ENCODE assay signal across 8 worm cellular contexts in genomic region chrV:10320101-10320761, ce11.
TF ChIP-seq lines count a peak whose summit lies in the region.

gna-1 (minus strand) TSS chrV:10320151.
B0024.13 (plus strand) TSS chrV:10320711.

TF ChIP-seq in whole organism, L1 larva, 84 proteins besides CTCF, POLR2A, EP300 and RAD21 (continues in another document):
- TF ChIP-seq tlp-1 (tag; optimal IDR thresholded peaks at IDR 0.05; lab: Kevin White, UChicago): no peak
- peak; percentile 87 for TF ChIP-seq fkh-4 (tag; optimal IDR thresholded peaks at IDR 0.05; lab: Kevin White, UChicago; ENCODE audit: borderline replicate concordance)
- peak; percentile 77 for TF ChIP-seq snu-23 (GFP tag; optimal IDR thresholded peaks at IDR 0.05; lab: Kevin White, UChicago)
- TF ChIP-seq C04F5.9 (tag; optimal IDR thresholded peaks at IDR 0.05; lab: Kevin White, UChicago): peak; percentile 64
- peak; percentile 81 for TF ChIP-seq nhr-20 (tag; optimal IDR thresholded peaks at IDR 0.05; lab: Kevin White, UChicago)
- TF ChIP-seq lin-13 (GFP tag; optimal IDR thresholded peaks at IDR 0.05; lab: Kevin White, UChicago): no peak
- no peak for TF ChIP-seq ces-1 (GFP tag; optimal IDR thresholded peaks at IDR 0.05; lab: Kevin White, UChicago)
- TF ChIP-seq unc-130 (tag; optimal IDR thresholded peaks at IDR 0.05; lab: Kevin White, UChicago): peak; percentile 33
- no peak for TF ChIP-seq pqm-1 (tag; optimal IDR thresholded peaks at IDR 0.05; lab: Kevin White, UChicago)
- TF ChIP-seq zip-4 (GFP tag; optimal IDR thresholded peaks at IDR 0.05; lab: Kevin White, UChicago): no peak
- TF ChIP-seq zag-1 (tag; optimal IDR thresholded peaks at IDR 0.05; lab: Kevin White, UChicago): no peak

TF ChIP-seq in whole organism, L2 larva, 48 proteins besides CTCF, POLR2A, EP300 and RAD21 (continues in another document):
- TF ChIP-seq egl-27 (tag; optimal IDR thresholded peaks at IDR 0.05; lab: Kevin White, UChicago) (no peak), lin-39 (tag; optimal IDR thresholded peaks at IDR 0.05; lab: Kevin White, UChicago) (no peak), ZK546.5 (tag; optimal IDR thresholded peaks at IDR 0.05; lab: Kevin White, UChicago) (no peak), nhr-21 (tag; optimal IDR thresholded peaks at IDR 0.05; lab: Kevin White, UChicago) (no peak), aly-2 (tag; optimal IDR thresholded peaks at IDR 0.05; lab: Kevin White, UChicago) (no peak), nhr-237 (tag; optimal IDR thresholded peaks at IDR 0.05; lab: Kevin White, UChicago) (no peak), snpc-4 (tag; optimal IDR thresholded peaks at IDR 0.05; lab: Kevin White, UChicago) (peak; percentile 53), sma-3 (GFP tag; optimal IDR thresholded peaks at IDR 0.05; lab: Kevin White, UChicago) (peak; percentile 76), mab-5 (tag; optimal IDR thresholded peaks at IDR 0.05; lab: Kevin White, UChicago) (no peak), unc-62 (GFP tag; optimal IDR thresholded peaks at IDR 0.05; lab: Kevin White, UChicago) (no peak), lsy-2 (tag; optimal IDR thresholded peaks at IDR 0.05; lab: Kevin White, UChicago) (no peak)

TF ChIP-seq in whole organism, L3 larva, 47 proteins besides CTCF, POLR2A, EP300 and RAD21 (continues in another document):
- TF ChIP-seq pqm-1 (tag; optimal IDR thresholded peaks at IDR 0.05; lab: Kevin White, UChicago) (no peak), pha-4 (tag; optimal IDR thresholded peaks at IDR 0.05; lab: Kevin White, UChicago) (peak; percentile 72), nhr-23 (tag; optimal IDR thresholded peaks at IDR 0.05; lab: Kevin White, UChicago) (peak; percentile 79), nhr-77 (tag; optimal IDR thresholded peaks at IDR 0.05; lab: Kevin White, UChicago) (no peak), lin-15B (tag; optimal IDR thresholded peaks at IDR 0.05; lab: Kevin White, UChicago) (peak; percentile 68), lin-39 (tag; optimal IDR thresholded peaks at IDR 0.05; lab: Kevin White, UChicago) (peak; percentile 56), ceh-28 (tag; optimal IDR thresholded peaks at IDR 0.05; lab: Kevin White, UChicago) (no peak), lsy-12 (tag; optimal IDR thresholded peaks at IDR 0.05; lab: Kevin White, UChicago) (peak; percentile 10), elt-2 (tag; optimal IDR thresholded peaks at IDR 0.05; lab: Kevin White, UChicago) (peak; percentile 1), nhr-25 (tag; optimal IDR thresholded peaks at IDR 0.05; lab: Kevin White, UChicago) (no peak), sea-2 (GFP tag; optimal IDR thresholded peaks at IDR 0.05; lab: Kevin White, UChicago) (no peak), fos-1 (tag; optimal IDR thresholded peaks at IDR 0.05; lab: Kevin White, UChicago) (no peak)

TF ChIP-seq in whole organism, L4 larva, 104 proteins besides CTCF, POLR2A, EP300 and RAD21 (continues in another document):
- TF ChIP-seq lir-3 (tag; optimal IDR thresholded peaks at IDR 0.05; lab: Kevin White, UChicago) (no peak), mes-2 (tag; optimal IDR thresholded peaks at IDR 0.05; lab: Kevin White, UChicago; ENCODE audit: poor library complexity, severe bottlenecking) (peak; percentile 98), tra-1 (GFP tag; IDR thresholded peaks at IDR 0.05; lab: Robert Waterston, UW) (no peak), madf-9 (GFP tag; conservative IDR thresholded peaks at IDR 0.05; lab: Robert Waterston, UW) (no peak), mdt-29 (GFP tag; IDR thresholded peaks at IDR 0.05; lab: Robert Waterston, UW) (no peak), hmg-1.1 (GFP tag; IDR thresholded peaks at IDR 0.05; lab: Robert Waterston, UW) (no peak), unc-130 (GFP tag; optimal IDR thresholded peaks at IDR 0.05; lab: Kevin White, UChicago) (peak; percentile 87), ces-1 (GFP tag; optimal IDR thresholded peaks at IDR 0.05; lab: Kevin White, UChicago) (no peak), lin-13 (GFP tag; optimal IDR thresholded peaks at IDR 0.05; lab: Kevin White, UChicago) (no peak), hif-1 (tag; optimal IDR thresholded peaks at IDR 0.05; lab: Kevin White, UChicago) (peak in 1 of 2 experiments; percentile 83), dmd-9 (GFP tag; IDR thresholded peaks at IDR 0.05; lab: Robert Waterston, UW) (0 out of 2 replicates have a peak, but pooled peaks have one; percentile 49), mxl-3 (GFP tag; optimal IDR thresholded peaks at IDR 0.05; lab: Kevin White, UChicago) (no peak)

TF ChIP-seq in whole organism, early embryonic, 17 proteins besides CTCF, POLR2A, EP300 and RAD21:
- peak; percentile 41; the same call in 1 of the 2 replicates for TF ChIP-seq tbx-37 (GFP tag; conservative IDR thresholded peaks at IDR 0.05; lab: Robert Waterston, UW)
- no peak for TF ChIP-seq sea-1 (GFP tag; conservative IDR thresholded peaks at IDR 0.05; lab: Robert Waterston, UW)
- peak; percentile 8 for TF ChIP-seq aly-1 (tag; optimal IDR thresholded peaks at IDR 0.05; lab: Kevin White, UChicago)

TF ChIP-seq in whole organism, late embryonic, 69 proteins besides CTCF, POLR2A, EP300 and RAD21 (continues in another document):
- TF ChIP-seq ceh-2 (tag; optimal IDR thresholded peaks at IDR 0.05; lab: Kevin White, UChicago) (peak; percentile 76), hlh-15 (tag; optimal IDR thresholded peaks at IDR 0.05; lab: Kevin White, UChicago) (no peak), hlh-8 (tag; optimal IDR thresholded peaks at IDR 0.05; lab: Kevin White, UChicago) (no peak), ceh-34 (tag; optimal IDR thresholded peaks at IDR 0.05; lab: Kevin White, UChicago) (no peak), C38D4.7 (GFP tag; optimal IDR thresholded peaks at IDR 0.05; lab: Kevin White, UChicago) (no peak), npax-4 (tag; optimal IDR thresholded peaks at IDR 0.05; lab: Kevin White, UChicago) (no peak), sdc-2 (tag; optimal IDR thresholded peaks at IDR 0.05; lab: Kevin White, UChicago) (no peak), ceh-48 (tag; optimal IDR thresholded peaks at IDR 0.05; lab: Kevin White, UChicago) (no peak), rnt-1 (tag; optimal IDR thresholded peaks at IDR 0.05; lab: Kevin White, UChicago) (no peak), ceh-24 (tag; optimal IDR thresholded peaks at IDR 0.05; lab: Kevin White, UChicago) (no peak), ama-1 (optimal IDR thresholded peaks at IDR 0.05; lab: Kevin White, UChicago) (no peak), pat-9 (tag; optimal IDR thresholded peaks at IDR 0.05; lab: Kevin White, UChicago) (no peak), ref-2 (tag; optimal IDR thresholded peaks at IDR 0.05; lab: Kevin White, UChicago) (no peak), ceh-31 (tag; optimal IDR thresholded peaks at IDR 0.05; lab: Kevin White, UChicago) (peak; percentile 89), pag-3 (tag; optimal IDR thresholded peaks at IDR 0.05; lab: Kevin White, UChicago; ENCODE audit: borderline replicate concordance) (no peak), dmd-4 (tag; optimal IDR thresholded peaks at IDR 0.05; lab: Kevin White, UChicago; ENCODE audit: borderline replicate concordance) (no peak)

TF ChIP-seq in whole organism, midembryonic, 9 proteins besides CTCF, POLR2A, EP300 and RAD21:
- TF ChIP-seq cog-1 (tag; optimal IDR thresholded peaks at IDR 0.05; lab: Kevin White, UChicago) (no peak), ztf-23 (GFP tag; IDR thresholded peaks at IDR 0.05; lab: Robert Waterston, UW) (peak; percentile 69; the same call in 1 of the 2 replicates)

TF ChIP-seq in whole organism, young adult, 124 proteins besides CTCF, POLR2A, EP300 and RAD21 (continues in another document):
- no peak for TF ChIP-seq F57A8.1 (GFP tag; optimal IDR thresholded peaks at IDR 0.05; lab: Kevin White, UChicago)
- TF ChIP-seq ZK185.1 (tag; optimal IDR thresholded peaks at IDR 0.05; lab: Kevin White, UChicago; ENCODE audit: poor library complexity, severe bottlenecking): peak; percentile 77
- TF ChIP-seq F33H1.4 (GFP tag; IDR thresholded peaks at IDR 0.05; lab: Robert Waterston, UW): peak; percentile 33; the same call in 1 of the 2 replicates
- TF ChIP-seq snpc-3.4 (tag; optimal IDR thresholded peaks at IDR 0.05; lab: Kevin White, UChicago): peak; percentile 30
- peak; percentile 47 for TF ChIP-seq unc-130 (GFP tag; optimal IDR thresholded peaks at IDR 0.05; lab: Kevin White, UChicago)
- TF ChIP-seq Y79H2A.3 (GFP tag; conservative IDR thresholded peaks at IDR 0.05; lab: Robert Waterston, UW): no peak
- no peak for TF ChIP-seq sdz-38 (tag; optimal IDR thresholded peaks at IDR 0.05; lab: Kevin White, UChicago)
- no peak for TF ChIP-seq F23B12.7 (tag; optimal IDR thresholded peaks at IDR 0.05; lab: Kevin White, UChicago; ENCODE audit: insufficient read depth)
- TF ChIP-seq K12H6.12 (tag; optimal IDR thresholded peaks at IDR 0.05; lab: Kevin White, UChicago): no peak
- no peak for TF ChIP-seq egrh-3 (GFP tag; IDR thresholded peaks at IDR 0.05; lab: Robert Waterston, UW)
- TF ChIP-seq ceh-40 (GFP tag; IDR thresholded peaks at IDR 0.05; lab: Robert Waterston, UW): peak; percentile 70; the same call in 1 of the 2 replicates
- peak; percentile 24; the same call in 1 of the 2 replicates for TF ChIP-seq madf-8 (GFP tag; conservative IDR thresholded peaks at IDR 0.05; lab: Robert Waterston, UW)
- 0 out of 2 replicates have a peak, but pooled peaks have one; percentile 9 for TF ChIP-seq hmg-1.2 (GFP tag; IDR thresholded peaks at IDR 0.05; lab: Robert Waterston, UW)
- TF ChIP-seq gei-17 (GFP tag; optimal IDR thresholded peaks at IDR 0.05; lab: Kevin White, UChicago): no peak
- no peak for TF ChIP-seq Y53G8AR.9 (GFP tag; conservative IDR thresholded peaks at IDR 0.05; lab: Robert Waterston, UW)
- TF ChIP-seq dox-1 (GFP tag; IDR thresholded peaks at IDR 0.05; lab: Robert Waterston, UW): peak; percentile 46
- TF ChIP-seq mxl-1 (tag; optimal IDR thresholded peaks at IDR 0.05; lab: Kevin White, UChicago): no peak
- TF ChIP-seq pha-4 (tag; optimal IDR thresholded peaks at IDR 0.05; lab: Kevin White, UChicago): no peak
- TF ChIP-seq K11D2.4 (GFP tag; IDR thresholded peaks at IDR 0.05; lab: Robert Waterston, UW): 0 out of 2 replicates have a peak, but pooled peaks have one; percentile 46
- no peak for TF ChIP-seq tbx-9 (tag; optimal IDR thresholded peaks at IDR 0.05; lab: Kevin White, UChicago; ENCODE audit: borderline replicate concordance)
- TF ChIP-seq lin-54 (GFP tag; optimal IDR thresholded peaks at IDR 0.05; lab: Kevin White, UChicago): peak; percentile 46
- no peak for TF ChIP-seq chd-7 (tag; optimal IDR thresholded peaks at IDR 0.05; lab: Kevin White, UChicago)
- no peak for TF ChIP-seq F57C9.4 (tag; optimal IDR thresholded peaks at IDR 0.05; lab: Kevin White, UChicago)
- TF ChIP-seq dpff-1 (tag; optimal IDR thresholded peaks at IDR 0.05; lab: Kevin White, UChicago): no peak
- no peak for TF ChIP-seq nhr-27 (tag; optimal IDR thresholded peaks at IDR 0.05; lab: Kevin White, UChicago)
- no peak for TF ChIP-seq ceh-100 (GFP tag; IDR thresholded peaks at IDR 0.05; lab: Robert Waterston, UW)
- TF ChIP-seq rpc-1 (optimal IDR thresholded peaks at IDR 0.05; lab: Kevin White, UChicago): no peak
- TF ChIP-seq rpc-1 (tag; optimal IDR thresholded peaks at IDR 0.05; lab: Kevin White, UChicago): no peak
- TF ChIP-seq efl-1 (GFP tag; optimal IDR thresholded peaks at IDR 0.05; lab: Kevin White, UChicago): no peak
- TF ChIP-seq rec-8 (tag; optimal IDR thresholded peaks at IDR 0.05; lab: Kevin White, UChicago): no peak
- TF ChIP-seq attf-3 (GFP tag; conservative IDR thresholded peaks at IDR 0.05; lab: Robert Waterston, UW): no peak
